Worm (Caenorhabditis elegans) whole organism, L4/young adult: ENCODE results near the gene fbxa-44.

Experiments
- dao-5 ChIP-seq: sonication (generic microtip); optimal IDR thresholded peaks from 2 replicates; lab custom pipeline; 2016; ENCODE audit warnings: missing genotype, missing genetic modification characterization, moderate library complexity, missing compliant biosample characterization
- him-1 ChIP-seq: sonication (generic microtip); optimal IDR thresholded peaks from 2 replicates; lab custom pipeline; 2016; ENCODE audit warnings: missing genotype, missing genetic modification reagents, missing genetic modification characterization, missing compliant biosample characterization

- TF ChIP-seq him-1 (no peak), dao-5 (tag; lab: Kevin White, UChicago) (no peak)
These were observed 46.1 kb upstream of the fbxa-44 start, which contains the start of gene clec-25 for ce11 chrV:16842941-16843340.
